Fruit fly (Drosophila melanogaster): ENCODE results near the gene CG3592.
A peak's percentile ranks its signal among the peaks of the same experiment; 100 is the strongest.

Gene CG3592

DNA sequence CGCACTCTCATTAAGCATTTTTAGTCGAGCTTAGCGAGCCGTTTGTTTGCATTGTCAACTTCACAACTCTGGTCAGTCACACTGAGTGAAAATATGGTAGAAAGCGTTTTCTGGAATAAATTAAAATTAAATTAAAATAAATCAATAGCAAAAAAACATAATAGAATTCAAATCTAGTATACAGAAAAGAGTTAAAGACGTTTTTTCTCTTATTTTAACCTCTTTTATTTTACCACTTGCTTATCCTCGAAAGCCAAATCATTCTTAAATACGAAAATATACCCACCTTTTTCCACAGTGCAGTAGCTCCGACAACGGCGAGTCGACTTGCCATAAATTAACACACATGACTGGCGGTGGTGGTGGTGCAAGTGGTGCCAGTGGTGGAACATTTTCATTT lies 16.7 kb downstream of the CG3592 start (continued):
- peak; percentile 55 for TF ChIP-seq CG2712 (tag; optimal IDR thresholded peaks at IDR 0.05)
- TF ChIP-seq CG6813 (GFP tag; optimal IDR thresholded peaks at IDR 0.05): peak; percentile 26
- TF ChIP-seq Meics (GFP tag; optimal IDR thresholded peaks at IDR 0.05): peak; percentile 4
- peak in 1 of 2 experiments; percentile 32 for TF ChIP-seq Eip74EF (GFP tag; optimal IDR thresholded peaks at IDR 0.05)
- TF ChIP-seq disco-r (GFP tag; optimal IDR thresholded peaks at IDR 0.05): no peak
- TF ChIP-seq nerfin-1 (tag; optimal IDR thresholded peaks at IDR 0.05): peak; percentile 21
- TF ChIP-seq gem (tag; optimal IDR thresholded peaks at IDR 0.05): peak; percentile 68
- peak; percentile 30 for TF ChIP-seq CG14710 (tag; optimal IDR thresholded peaks at IDR 0.05)
- TF ChIP-seq Hmx (GFP tag; optimal IDR thresholded peaks at IDR 0.05): no peak
- TF ChIP-seq HmgD (GFP tag; optimal IDR thresholded peaks at IDR 0.05): no peak
- TF ChIP-seq CG10267 (tag; optimal IDR thresholded peaks at IDR 0.05): peak; percentile 26
- TF ChIP-seq CG8388 (GFP tag; optimal IDR thresholded peaks at IDR 0.05): peak; percentile 29
- TF ChIP-seq Ptx1 (GFP tag; IDR thresholded peaks at IDR 0.05): peak; percentile 41; the same call in 1 of the 2 replicates
- peak; percentile 50 for TF ChIP-seq Blimp-1 (GFP tag; optimal IDR thresholded peaks at IDR 0.05)
- no peak for TF ChIP-seq CG1832 (GFP tag; optimal IDR thresholded peaks at IDR 0.05)
- peak in 1 of 2 experiments; percentile 40 for TF ChIP-seq bsh (GFP tag; optimal IDR thresholded peaks at IDR 0.05)
- TF ChIP-seq so (GFP tag; IDR thresholded peaks at IDR 0.05): peak; percentile 43; the same call in 1 of the 3 replicates
- TF ChIP-seq nom (GFP tag; optimal IDR thresholded peaks at IDR 0.05): no peak
- 0 out of 3 replicates have a peak, but pooled peaks have one; percentile 38 for TF ChIP-seq ci (GFP tag; IDR thresholded peaks at IDR 0.05)
- TF ChIP-seq HHEX (GFP tag; optimal IDR thresholded peaks at IDR 0.05): peak; percentile 11
- TF ChIP-seq CG7987 (GFP tag; optimal IDR thresholded peaks at IDR 0.05): no peak
- TF ChIP-seq ind (GFP tag; optimal IDR thresholded peaks at IDR 0.05): peak; percentile 27
- TF ChIP-seq CG31441 (GFP tag; IDR thresholded peaks at IDR 0.05): peak; percentile 68
- TF ChIP-seq CG18619 (GFP tag; optimal IDR thresholded peaks at IDR 0.05): no peak
- TF ChIP-seq vvl (GFP tag; IDR thresholded peaks at IDR 0.05): 0 out of 2 replicates have a peak, but pooled peaks have one; percentile 18
- TF ChIP-seq sisA (GFP tag; IDR thresholded peaks at IDR 0.05): 0 out of 2 replicates have a peak, but pooled peaks have one; percentile 4
- peak; percentile 13; the same call in 1 of the 2 replicates for TF ChIP-seq E2f2 (GFP tag; IDR thresholded peaks at IDR 0.05)
- peak in 1 of 2 experiments; percentile 62 for TF ChIP-seq Hr51 (GFP tag; optimal IDR thresholded peaks at IDR 0.05)
- TF ChIP-seq CG11723 (GFP tag; optimal IDR thresholded peaks at IDR 0.05): no peak
- peak; percentile 35 for TF ChIP-seq CG13424 (tag; optimal IDR thresholded peaks at IDR 0.05)
- peak; percentile 58 for TF ChIP-seq Sox102F (GFP tag; optimal IDR thresholded peaks at IDR 0.05)
- TF ChIP-seq CG2678 (tag; optimal IDR thresholded peaks at IDR 0.05): peak; percentile 59
- TF ChIP-seq sens (GFP tag): peak; percentile 49
- no peak for TF ChIP-seq gcm2 (GFP tag; optimal IDR thresholded peaks at IDR 0.05)
- TF ChIP-seq CG7556 (GFP tag; optimal IDR thresholded peaks at IDR 0.05): peak; percentile 41
- TF ChIP-seq CG12659 (GFP tag; optimal IDR thresholded peaks at IDR 0.05): peak; percentile 17
- TF ChIP-seq CG17829 (tag; optimal IDR thresholded peaks at IDR 0.05): peak; percentile 22
- TF ChIP-seq CG2120 (GFP tag; optimal IDR thresholded peaks at IDR 0.05): peak; percentile 6
- TF ChIP-seq CG18599 (GFP tag; optimal IDR thresholded peaks at IDR 0.05): peak; percentile 58
- TF ChIP-seq CG12104 (GFP tag; optimal IDR thresholded peaks at IDR 0.05): no peak
- TF ChIP-seq Fer1 (GFP tag; optimal IDR thresholded peaks at IDR 0.05): peak; percentile 42
- no peak for TF ChIP-seq CG16813 (GFP tag; IDR thresholded peaks at IDR 0.05; ENCODE audit: partially characterized antibody)
- TF ChIP-seq CG9609 (GFP tag; optimal IDR thresholded peaks at IDR 0.05): no peak
- TF ChIP-seq CG4730 (GFP tag; IDR thresholded peaks at IDR 0.05): no peak
- TF ChIP-seq fd96Cb (tag; optimal IDR thresholded peaks at IDR 0.05): peak; percentile 46
- TF ChIP-seq wdn (GFP tag; IDR thresholded peaks at IDR 0.05): no peak
- TF ChIP-seq nmo (GFP tag; optimal IDR thresholded peaks at IDR 0.05): peak; percentile 50
- TF ChIP-seq CoRest (tag; optimal IDR thresholded peaks at IDR 0.05): peak; percentile 19
- TF ChIP-seq croc (GFP tag; conservative IDR thresholded peaks at IDR 0.05): peak; percentile 22; the same call in 1 of the 3 replicates
